Fruit fly (Drosophila melanogaster): ENCODE data around the gene HLH4C.
A peak's percentile ranks its signal among the peaks of the same experiment; 100 is the strongest.

HLH4C gene

dm6 chrX:4616865-4617669 is 30.1 kb downstream of the HLH4C start, which contains the start of gene peb (continued):
- no peak for TF ChIP-seq Hand (GFP tag; optimal IDR thresholded peaks at IDR 0.05)
- no peak for TF ChIP-seq CG32532 (GFP tag; IDR thresholded peaks at IDR 0.05)
- TF ChIP-seq CG30431 (GFP tag; optimal IDR thresholded peaks at IDR 0.05), result peak; percentile 50
- TF ChIP-seq CG17829 (tag; optimal IDR thresholded peaks at IDR 0.05), result peak; percentile 59
- peak; percentile 81 for TF ChIP-seq dmrt11E (tag; optimal IDR thresholded peaks at IDR 0.05)
- no peak for TF ChIP-seq CG3847 (GFP tag; IDR thresholded peaks at IDR 0.05)
- TF ChIP-seq CG6854 (GFP tag; optimal IDR thresholded peaks at IDR 0.05), result no peak
- peak; percentile 27 for TF ChIP-seq maf-S (GFP tag; optimal IDR thresholded peaks at IDR 0.05)
- TF ChIP-seq psq (GFP tag; optimal IDR thresholded peaks at IDR 0.05), result no peak
- peak; percentile 71 for TF ChIP-seq row (GFP tag; IDR thresholded peaks at IDR 0.05)
- 0 out of 2 replicates have a peak, but pooled peaks have one; percentile 10 for TF ChIP-seq rib (GFP tag; IDR thresholded peaks at IDR 0.05)
- no peak for TF ChIP-seq trh (GFP tag; optimal IDR thresholded peaks at IDR 0.05)
- no peak for TF ChIP-seq CG8359 (GFP tag; optimal IDR thresholded peaks at IDR 0.05; ENCODE audit: borderline replicate concordance)
- no peak; the same call in 2 of the 3 replicates for TF ChIP-seq CG7357 (GFP tag; IDR thresholded peaks at IDR 0.05)
- TF ChIP-seq ac (GFP tag; optimal IDR thresholded peaks at IDR 0.05), result peak; percentile 33
- peak; percentile 95 for TF ChIP-seq sqz (GFP tag; optimal IDR thresholded peaks at IDR 0.05)
- TF ChIP-seq Trl (optimal IDR thresholded peaks at IDR 0.05), result peak; percentile 86 to 89
- peak; percentile 34 for TF ChIP-seq Trl (GFP tag; optimal IDR thresholded peaks at IDR 0.05)
- peak; percentile 15; the same call in 1 of the 2 replicates for TF ChIP-seq Atf6 (GFP tag; IDR thresholded peaks at IDR 0.05)
- TF ChIP-seq CG10959 (GFP tag; IDR thresholded peaks at IDR 0.05), result peak; percentile 54
- no peak for TF ChIP-seq PHDP (tag; optimal IDR thresholded peaks at IDR 0.05)
- peak; percentile 45; the same call in 1 of the 2 replicates for TF ChIP-seq CG13287 (GFP tag; IDR thresholded peaks at IDR 0.05; ENCODE audit: partially characterized antibody)
- no peak for TF ChIP-seq Sin3A (optimal IDR thresholded peaks at IDR 0.05)
- TF ChIP-seq nmo (GFP tag; optimal IDR thresholded peaks at IDR 0.05), result peak; percentile 89
- TF ChIP-seq Bteb2 (GFP tag; optimal IDR thresholded peaks at IDR 0.05), result no peak
- no peak for TF ChIP-seq CG4707 (GFP tag; optimal IDR thresholded peaks at IDR 0.05)
- no peak for TF ChIP-seq CG8478 (optimal IDR thresholded peaks at IDR 0.05)
- no peak for TF ChIP-seq usp (GFP tag; optimal IDR thresholded peaks at IDR 0.05)
- TF ChIP-seq CG10209 (GFP tag; optimal IDR thresholded peaks at IDR 0.05), result peak; percentile 33
- no peak for TF ChIP-seq sr (GFP tag; IDR thresholded peaks at IDR 0.05)
- peak; percentile 33 for TF ChIP-seq CG12236 (GFP tag; optimal IDR thresholded peaks at IDR 0.05)
- TF ChIP-seq CkIIα-i1 (GFP tag; IDR thresholded peaks at IDR 0.05), result no peak
- TF ChIP-seq CG16863 (GFP tag; optimal IDR thresholded peaks at IDR 0.05), result peak; percentile 45
- TF ChIP-seq Dek (tag; optimal IDR thresholded peaks at IDR 0.05), result no peak
- TF ChIP-seq Sry-δ (GFP tag; optimal IDR thresholded peaks at IDR 0.05), result peak; percentile 9
- TF ChIP-seq CG6254 (GFP tag; optimal IDR thresholded peaks at IDR 0.05), result peak; percentile 47
- no peak for TF ChIP-seq cwo (GFP tag; optimal IDR thresholded peaks at IDR 0.05)
- TF ChIP-seq CG10462 (GFP tag; optimal IDR thresholded peaks at IDR 0.05), result peak; percentile 27
- TF ChIP-seq CG18476 (GFP tag; optimal IDR thresholded peaks at IDR 0.05), result no peak
- TF ChIP-seq CG34224 (GFP tag; IDR thresholded peaks at IDR 0.05; ENCODE audit: partially characterized antibody), result peak; percentile 49; the same call in 1 of the 3 replicates
- TF ChIP-seq CG9609 (GFP tag; optimal IDR thresholded peaks at IDR 0.05), result peak; percentile 18
- TF ChIP-seq Blimp-1 (GFP tag; optimal IDR thresholded peaks at IDR 0.05), result peak; percentile 31
- TF ChIP-seq sug (tag; optimal IDR thresholded peaks at IDR 0.05), result no peak
- peak; percentile 25 for TF ChIP-seq Mad (GFP tag; optimal IDR thresholded peaks at IDR 0.05)
- peak; percentile 89 for TF ChIP-seq Nf-YC (tag; optimal IDR thresholded peaks at IDR 0.05)
- TF ChIP-seq ash1 (GFP tag; optimal IDR thresholded peaks at IDR 0.05), result no peak
- peak; percentile 21; the same call in 1 of the 3 replicates for TF ChIP-seq ken (GFP tag; IDR thresholded peaks at IDR 0.05)
- peak; percentile 79 for TF ChIP-seq CG9727 (GFP tag; optimal IDR thresholded peaks at IDR 0.05)
- TF ChIP-seq CG18011 (GFP tag; optimal IDR thresholded peaks at IDR 0.05), result no peak
- no peak for TF ChIP-seq Oaz (GFP tag; IDR thresholded peaks at IDR 0.05)

Measured in whole organism, embryonic.